Worm (Caenorhabditis elegans) whole organism, early embryonic: ENCODE measurements around the gene ulp-2.

Experiments
- F13C5.2 ChIP-seq: sonication (generic microtip); optimal IDR thresholded peaks from 2 replicates; lab custom pipeline; 2017; ENCODE audit warnings: mild to moderate bottlenecking, missing genetic modification characterization, inconsistent platforms, missing compliant biosample characterization
- ama-1 ChIP-seq: fragments of 150-350 bp; optimal IDR thresholded peaks from 2 replicates; lab custom pipeline; 2014
- ceh-13 ChIP-seq: fragments of 200-800 bp; sonication (Bioruptor generic); optimal IDR thresholded peaks from 2 replicates; lab custom pipeline; 2018; ENCODE audit warnings: mild to moderate bottlenecking, missing genetic modification characterization, missing compliant biosample characterization
- ceh-36 ChIP-seq: sonication (generic microtip); optimal IDR thresholded peaks from 2 replicates; lab custom pipeline; 2016; ENCODE audit warnings: missing genetic modification characterization, inconsistent platforms, missing compliant biosample characterization
- flt-1 ChIP-seq: fragments of 200-800 bp; sonication (Bioruptor generic); IDR thresholded peaks from 2 replicates; pipeline ENCODE4 v1.3.6; 2022; ENCODE audit warnings: missing genetic modification characterization, missing compliant biosample characterization
- hmbx-1 ChIP-seq: sonication (generic microtip); optimal IDR thresholded peaks from 2 replicates; lab custom pipeline; 2016; ENCODE audit warnings: mild to moderate bottlenecking, missing genetic modification characterization, missing compliant biosample characterization
- hmg-4 ChIP-seq: fragments of 200-800 bp; sonication (Bioruptor generic); optimal IDR thresholded peaks from 2 replicates; lab custom pipeline; 2018; ENCODE audit warnings: mild to moderate bottlenecking, missing genetic modification characterization, missing compliant biosample characterization
- hnd-1 ChIP-seq: sonication (generic microtip); optimal IDR thresholded peaks from 2 replicates; lab custom pipeline; 2016; ENCODE audit warnings: missing genetic modification characterization, missing compliant biosample characterization
- scrt-1 ChIP-seq: fragments of 200-800 bp; sonication (Bioruptor generic); IDR thresholded peaks from 2 replicates; pipeline ENCODE4 v1.3.6; 2022; ENCODE audit warnings: missing genetic modification characterization, missing compliant biosample characterization
- sea-1 ChIP-seq: fragments of 200-800 bp; sonication (Bioruptor generic); conservative IDR thresholded peaks from 2 replicates; pipeline ENCODE4 v1.3.6; 2022; ENCODE audit warnings: missing genetic modification characterization, missing compliant biosample characterization
- tbx-11 ChIP-seq: fragments of 200-800 bp; sonication (Bioruptor generic); IDR thresholded peaks from 2 replicates; pipeline ENCODE4 v1.3.6; 2022; ENCODE audit warnings: missing genetic modification characterization, missing compliant biosample characterization
- tbx-37 ChIP-seq: fragments of 200-800 bp; sonication (Bioruptor generic); conservative IDR thresholded peaks from 2 replicates; pipeline ENCODE4 v1.3.6; 2022; ENCODE audit warnings: missing genetic modification reagents, missing genetic modification characterization, missing compliant biosample characterization
- tra-4 ChIP-seq: sonication (generic microtip); optimal IDR thresholded peaks from 2 replicates; lab custom pipeline; 2017; ENCODE audit warnings: missing genetic modification characterization, missing compliant biosample characterization

DNA sequence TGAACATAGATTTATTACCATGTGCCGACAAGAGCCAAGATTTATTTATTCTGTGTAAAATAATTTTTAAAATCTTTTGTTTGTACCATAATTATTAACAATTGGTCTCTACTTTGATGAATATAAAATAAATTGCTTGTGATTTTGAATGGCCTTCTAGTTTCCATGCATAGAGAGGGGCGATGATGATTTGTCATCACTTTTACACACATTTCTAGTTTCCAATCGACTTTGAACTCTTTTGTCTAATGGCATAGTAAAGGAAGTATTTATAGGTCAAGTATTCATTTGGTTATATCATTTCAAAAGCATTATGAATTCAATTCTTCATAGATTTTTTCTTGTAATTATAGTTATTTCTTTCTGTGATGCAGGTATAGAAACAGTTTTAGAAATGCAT, 44.0 kb upstream of the ulp-2 start, which contains the start of gene F59A6.10:
- TF ChIP-seq ama-1 (lab: Kevin White, UChicago), result no peak
- no peak for TF ChIP-seq ceh-36 (tag; lab: Kevin White, UChicago)
- no peak for TF ChIP-seq flt-1
- no peak for TF ChIP-seq F13C5.2 (tag; lab: Kevin White, UChicago)
- no peak for TF ChIP-seq tbx-11
- no peak for TF ChIP-seq sea-1 (GFP tag; lab: Robert Waterston, UW)
- TF ChIP-seq tra-4 (tag; lab: Kevin White, UChicago), result no peak
- TF ChIP-seq hmbx-1, result no peak
- TF ChIP-seq tbx-37 (GFP tag; lab: Robert Waterston, UW), result no peak
- no peak for TF ChIP-seq scrt-1 (GFP tag; lab: Robert Waterston, UW)
- no peak for TF ChIP-seq hmg-4 (GFP tag; lab: Kevin White, UChicago)
- no peak for TF ChIP-seq ceh-13
- no peak for TF ChIP-seq hnd-1
